Worm (Caenorhabditis elegans): Measurements from ENCODE around the gene F21C10.13.

F21C10.13 gene

DNA sequence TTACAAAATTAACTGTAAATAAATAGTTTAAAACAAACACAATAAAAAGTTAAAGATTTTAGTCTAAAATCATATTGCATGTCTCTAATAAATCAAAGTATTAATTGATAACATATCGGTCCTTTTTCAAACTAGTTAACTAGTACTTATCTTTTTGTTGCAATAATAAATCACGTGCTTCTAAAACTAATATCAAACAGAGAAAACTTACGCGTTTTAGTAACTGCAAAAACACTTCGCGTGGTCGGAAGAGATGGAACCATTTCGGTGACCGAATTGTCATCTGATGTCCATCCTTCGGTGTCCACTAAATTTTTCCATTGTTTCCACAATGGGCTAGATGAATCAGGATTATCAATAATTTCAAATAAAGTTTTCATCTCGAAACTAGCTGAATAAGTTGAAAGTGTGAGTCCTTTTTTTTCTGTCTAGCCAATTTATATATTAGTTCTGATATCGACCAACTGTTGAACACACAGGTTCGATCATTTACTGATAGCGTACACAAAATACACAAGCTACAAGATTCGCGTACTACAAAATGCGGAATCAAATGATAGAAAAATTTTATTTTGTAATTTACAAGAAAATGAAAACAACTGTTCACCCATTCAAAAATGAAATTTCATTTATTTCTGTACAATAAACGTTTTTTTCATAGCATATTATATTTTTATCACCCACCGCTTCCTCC lies 23.7 kb upstream of the F21C10.13 start, which contains the start of gene F21C10.9 (continued):
- no peak for TF ChIP-seq hmg-1.1 (GFP tag; IDR thresholded peaks at IDR 0.05)
- no peak for TF ChIP-seq aly-2 (tag; optimal IDR thresholded peaks at IDR 0.05)
- TF ChIP-seq nhr-77 (tag; optimal IDR thresholded peaks at IDR 0.05): no peak
- no peak for TF ChIP-seq lin-38 (GFP tag; IDR thresholded peaks at IDR 0.05)
- no peak for TF ChIP-seq fkh-10 (GFP tag; optimal IDR thresholded peaks at IDR 0.05)
- TF ChIP-seq Y5F2A.4 (GFP tag; optimal IDR thresholded peaks at IDR 0.05): no peak
- TF ChIP-seq F10B5.3 (tag; optimal IDR thresholded peaks at IDR 0.05): no peak
- no peak for TF ChIP-seq mep-1 (tag; optimal IDR thresholded peaks at IDR 0.05)

DNA sequence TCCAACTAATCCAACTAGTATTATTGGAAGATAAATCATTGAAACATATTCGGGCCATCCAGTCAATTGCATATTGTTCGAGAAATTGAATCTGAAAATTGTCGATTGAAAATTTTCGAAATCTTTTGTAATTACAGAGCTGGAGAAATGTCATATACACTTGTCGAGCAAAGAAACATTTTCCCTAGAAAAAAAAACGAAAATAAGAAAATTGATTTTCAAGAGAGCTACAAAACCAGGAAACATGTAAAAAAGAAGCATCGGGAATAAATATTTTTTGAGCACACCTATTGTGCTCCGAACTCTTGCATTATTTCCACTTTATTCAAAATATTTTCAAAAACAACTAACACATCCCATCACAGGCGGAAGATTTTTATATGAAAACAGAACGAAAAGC lies 21.0 kb upstream of the F21C10.13 start, which contains the start of gene frpr-6:
Gene frpr-6 (minus strand): TSS at position 101 of the 400 bp plus-strand sequence.
- TF ChIP-seq Y75B8A.6 (GFP tag; IDR thresholded peaks at IDR 0.05) (no peak), Y105C5A.15 (GFP tag; IDR thresholded peaks at IDR 0.05) (no peak), dve-1 (tag; optimal IDR thresholded peaks at IDR 0.05; ENCODE audit: insufficient read depth) (no peak), nhr-42 (GFP tag; IDR thresholded peaks at IDR 0.05) (no peak), nhr-25 (tag; optimal IDR thresholded peaks at IDR 0.05; ENCODE audit: borderline replicate concordance, insufficient read depth) (no peak), nhr-111 (GFP tag; optimal IDR thresholded peaks at IDR 0.05) (no peak), lsy-2 (tag; optimal IDR thresholded peaks at IDR 0.05) (no peak), zfp-2 (tag; optimal IDR thresholded peaks at IDR 0.05) (no peak), Y48G9A.11 (GFP tag; IDR thresholded peaks at IDR 0.05) (no peak), mes-2 (tag; optimal IDR thresholded peaks at IDR 0.05; ENCODE audit: poor library complexity, severe bottlenecking) (no peak), ceh-44 (GFP tag; IDR thresholded peaks at IDR 0.05) (no peak)

DNA sequence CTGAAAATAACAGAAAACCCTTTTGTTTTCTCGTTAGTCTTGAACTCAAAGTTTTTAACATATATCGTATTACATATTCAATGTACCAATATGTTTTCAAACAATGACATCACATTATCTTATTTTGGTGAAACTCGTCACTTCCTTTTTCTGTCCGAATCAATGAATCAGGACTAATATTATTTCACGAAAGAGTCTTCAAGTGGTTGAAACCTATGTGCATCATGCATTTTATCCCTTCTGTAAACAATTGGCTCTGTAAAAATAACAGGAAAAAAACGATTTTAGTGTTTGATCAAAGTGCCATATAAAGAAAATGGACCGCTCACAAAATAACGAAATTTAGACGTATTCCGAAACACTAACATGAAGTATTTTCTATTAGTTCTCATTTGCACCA lies 13.9 kb upstream of the F21C10.13 start, which contains the start of gene F21C10.18:
Gene F21C10.18 (plus strand): TSS at position 301 of the 400 bp plus-strand sequence.
- TF ChIP-seq lin-13 (GFP tag; optimal IDR thresholded peaks at IDR 0.05) (no peak), nhr-25 (tag; optimal IDR thresholded peaks at IDR 0.05; ENCODE audit: borderline replicate concordance, insufficient read depth) (no peak), nhr-102 (tag; optimal IDR thresholded peaks at IDR 0.05) (no peak), T26A8.4 (GFP tag; IDR thresholded peaks at IDR 0.05) (no peak), aly-2 (tag; optimal IDR thresholded peaks at IDR 0.05) (no peak), F49E8.2 (tag; optimal IDR thresholded peaks at IDR 0.05; ENCODE audit: borderline replicate concordance) (no peak), mdl-1 (tag; optimal IDR thresholded peaks at IDR 0.05) (no peak), ZK337.2 (GFP tag; IDR thresholded peaks at IDR 0.05) (no peak)

DNA sequence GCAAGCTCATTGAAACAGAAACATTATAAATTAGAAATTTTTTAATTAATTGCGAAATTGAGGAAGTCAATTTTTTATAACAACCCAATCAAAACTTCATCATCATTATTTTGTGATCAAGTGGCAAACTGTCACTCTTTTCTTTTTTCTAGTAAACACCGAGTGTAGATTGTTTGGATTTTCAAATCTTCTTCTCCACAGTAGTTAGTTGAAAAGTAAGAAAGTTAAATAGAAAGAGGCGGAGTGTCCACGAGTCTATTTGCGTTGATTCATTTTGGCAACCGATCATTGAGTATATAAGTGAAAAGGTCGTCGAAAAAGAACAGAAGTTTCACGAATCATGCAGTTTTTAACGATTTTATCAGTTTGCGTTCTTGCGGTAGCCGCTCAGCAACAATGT lies 12.8 kb upstream of the F21C10.13 start, which contains the start of gene pqn-31:
Gene pqn-31 (plus strand): TSS at position 301 of the 400 bp plus-strand sequence.
- no peak for TF ChIP-seq D1046.2 (GFP tag; IDR thresholded peaks at IDR 0.05)
- TF ChIP-seq nhr-111 (GFP tag; optimal IDR thresholded peaks at IDR 0.05): no peak
- no peak for TF ChIP-seq ctbp-1 (GFP tag; IDR thresholded peaks at IDR 0.05)
- no peak for TF ChIP-seq tag-97 (GFP tag; IDR thresholded peaks at IDR 0.05)
- no peak for TF ChIP-seq nhr-25 (tag; optimal IDR thresholded peaks at IDR 0.05; ENCODE audit: borderline replicate concordance, insufficient read depth)
- no peak for TF ChIP-seq duxl-1 (tag; optimal IDR thresholded peaks at IDR 0.05; ENCODE audit: poor library complexity)
- TF ChIP-seq madf-5 (GFP tag; IDR thresholded peaks at IDR 0.05): no peak
- TF ChIP-seq madf-9 (GFP tag; conservative IDR thresholded peaks at IDR 0.05): no peak
- no peak for TF ChIP-seq lin-1 (GFP tag; IDR thresholded peaks at IDR 0.05)
- TF ChIP-seq ceh-62 (tag; optimal IDR thresholded peaks at IDR 0.05): no peak
- TF ChIP-seq lir-3 (tag; optimal IDR thresholded peaks at IDR 0.05): no peak
- TF ChIP-seq F49E8.2 (tag; optimal IDR thresholded peaks at IDR 0.05; ENCODE audit: borderline replicate concordance): no peak
- TF ChIP-seq zip-2 (tag; optimal IDR thresholded peaks at IDR 0.05): no peak
- no peak for TF ChIP-seq aha-1 (tag)
- no peak for TF ChIP-seq daf-12 (tag; optimal IDR thresholded peaks at IDR 0.05)
